Fruit fly (Drosophila melanogaster) whole organism, embryonic: ENCODE results near the gene dysf.

Experiments used
- Abd-B ChIP-seq: fragments of 200-800 bp; sonication (Bioruptor generic); optimal IDR thresholded peaks from 2 replicates; lab custom pipeline; 2018; ENCODE audit warnings: missing biosample characterization, mild to moderate bottlenecking, missing genetic modification characterization, moderate library complexity
- Aef1 ChIP-seq: fragments of 200-800 bp; sonication (Bioruptor generic); IDR thresholded peaks from 3 replicates; pipeline ENCODE4 v1.3.6; 2022; ENCODE audit warnings: missing biosample characterization, missing genetic modification characterization
- Atf3 ChIP-seq: fragments of 200-800 bp; sonication (Bioruptor generic); optimal IDR thresholded peaks from 3 replicates; lab custom pipeline; 2016; ENCODE audit warnings: missing biosample characterization, missing genetic modification characterization
- Atf6 ChIP-seq: fragments of 200-800 bp; sonication (Bioruptor generic); IDR thresholded peaks from 2 replicates; pipeline ENCODE4 v1.3.6; 2022; ENCODE audit warnings: missing biosample characterization, missing genetic modification characterization
- C15 ChIP-seq: fragments of 200-800 bp; sonication (Bioruptor generic); IDR thresholded peaks from 3 replicates; pipeline ENCODE4 v1.3.6; 2022; ENCODE audit warnings: missing biosample characterization, missing genetic modification characterization
- CG10267 ChIP-seq: fragments of 200-800 bp; sonication (Bioruptor generic); optimal IDR thresholded peaks from 2 replicates; lab custom pipeline; 2018; ENCODE audit warnings: missing biosample characterization, mild to moderate bottlenecking, missing genetic modification characterization, moderate library complexity
- CG10274 ChIP-seq: fragments of 200-800 bp; sonication (Bioruptor generic); optimal IDR thresholded peaks from 3 replicates; lab custom pipeline; 2017; ENCODE audit warnings: missing biosample characterization, mild to moderate bottlenecking, missing genetic modification characterization
- CG12659 ChIP-seq: fragments of 200-800 bp; sonication (Bioruptor generic); optimal IDR thresholded peaks from 3 replicates; lab custom pipeline; 2017; ENCODE audit warnings: mild to moderate bottlenecking, missing biosample characterization, missing genetic modification reagents, missing genetic modification characterization
- CG14014 ChIP-seq: fragments of 200-800 bp; sonication (Bioruptor generic); IDR thresholded peaks from 2 replicates; pipeline ENCODE4 v1.3.6; 2022; ENCODE audit warnings: missing biosample characterization, missing genetic modification characterization
- CG14441 ChIP-seq: fragments of 200-800 bp; sonication (Bioruptor generic); IDR thresholded peaks from 2 replicates; pipeline ENCODE4 v1.3.6; 2022; ENCODE audit warnings: missing biosample characterization, missing genetic modification characterization
- CG15479 ChIP-seq: fragments of 200-800 bp; sonication (Bioruptor generic); optimal IDR thresholded peaks from 3 replicates; lab custom pipeline; 2019; ENCODE audit warnings: missing biosample characterization, mild to moderate bottlenecking, missing genetic modification characterization, moderate library complexity
- CG17568 ChIP-seq: fragments of 200-800 bp; sonication (Bioruptor generic); optimal IDR thresholded peaks from 2 replicates; lab custom pipeline; 2018; ENCODE audit warnings: missing biosample characterization, mild to moderate bottlenecking, missing genetic modification characterization, moderate library complexity
- CG1792 ChIP-seq: fragments of 200-800 bp; sonication (Bioruptor generic); optimal IDR thresholded peaks from 2 replicates; lab custom pipeline; 2016; ENCODE audit warnings: missing biosample characterization, missing genetic modification characterization
- CG2678 ChIP-seq: fragments of 200-800 bp; sonication (Bioruptor generic); optimal IDR thresholded peaks from 3 replicates; lab custom pipeline; 2019; ENCODE audit warnings: missing biosample characterization, mild to moderate bottlenecking, missing genetic modification characterization, moderate library complexity
- CG32532 ChIP-seq: fragments of 200-800 bp; sonication (Bioruptor generic); IDR thresholded peaks from 2 replicates; pipeline ENCODE4 v1.3.6; 2022; ENCODE audit warnings: missing biosample characterization, missing genetic modification characterization
- CG33557 ChIP-seq: fragments of 200-800 bp; sonication (Bioruptor generic); optimal IDR thresholded peaks from 2 replicates; lab custom pipeline; 2019; ENCODE audit warnings: missing biosample characterization, mild to moderate bottlenecking, missing genetic modification characterization, moderate library complexity
- CG34422 ChIP-seq: fragments of 200-800 bp; sonication (Bioruptor generic); IDR thresholded peaks from 3 replicates; pipeline ENCODE4 v1.3.6; 2022; ENCODE audit warnings: missing biosample characterization, missing genetic modification characterization
- CG3838 ChIP-seq: fragments of 200-800 bp; sonication (Bioruptor generic); optimal IDR thresholded peaks from 3 replicates; lab custom pipeline; 2016; ENCODE audit warnings: missing biosample characterization, missing genetic modification characterization
- CG6813 ChIP-seq: fragments of 200-800 bp; sonication (Bioruptor generic); optimal IDR thresholded peaks from 2 replicates; lab custom pipeline; 2017; ENCODE audit warnings: missing biosample characterization, missing genetic modification characterization, mild to moderate bottlenecking, moderate library complexity, missing genetic modification reagents
- CG9609 ChIP-seq: fragments of 200-800 bp; sonication (Bioruptor generic); optimal IDR thresholded peaks from 3 replicates; lab custom pipeline; 2016; ENCODE audit warnings: missing biosample characterization, missing genetic modification characterization
- Chrac-16 ChIP-seq: fragments of 200-800 bp; sonication (Bioruptor generic); optimal IDR thresholded peaks from 3 replicates; lab custom pipeline; 2016; ENCODE audit warnings: missing biosample characterization, missing genetic modification characterization
- D19B ChIP-seq: fragments of 200-800 bp; sonication (Bioruptor generic); optimal IDR thresholded peaks from 2 replicates; lab custom pipeline; 2017; ENCODE audit warnings: missing biosample characterization, mild to moderate bottlenecking, missing genetic modification characterization
- E2f1 ChIP-seq: fragments of 200-800 bp; sonication (Bioruptor generic); IDR thresholded peaks from 2 replicates; pipeline ENCODE4 v1.3.6; 2022; ENCODE audit warnings: missing biosample characterization, missing genetic modification characterization
- Hmr ChIP-seq: fragments of 200-800 bp; sonication (Bioruptor generic); optimal IDR thresholded peaks from 3 replicates; lab custom pipeline; 2017; ENCODE audit warnings: mild to moderate bottlenecking, missing biosample characterization, missing genetic modification reagents, missing genetic modification characterization
- NC2α ChIP-seq: fragments of 200-800 bp; sonication (Bioruptor generic); optimal IDR thresholded peaks from 2 replicates; lab custom pipeline; 2016; ENCODE audit warnings: missing biosample characterization, missing genetic modification characterization
- Nf-YB ChIP-seq: fragments of 200-800 bp; sonication (Bioruptor generic); optimal IDR thresholded peaks from 3 replicates; lab custom pipeline; 2019; ENCODE audit warnings: missing biosample characterization, mild to moderate bottlenecking, missing genetic modification characterization, moderate library complexity
- Poxn ChIP-seq: fragments of 200-800 bp; sonication (Bioruptor generic); IDR thresholded peaks from 2 replicates; pipeline ENCODE4 v1.3.6; 2022; ENCODE audit warnings: missing biosample characterization, missing genetic modification characterization
- Rfx ChIP-seq: fragments of 200-800 bp; sonication (Bioruptor generic); IDR thresholded peaks from 2 replicates; pipeline ENCODE4 v1.3.6; 2022; ENCODE audit warnings: missing biosample characterization, missing genetic modification characterization
- Side ChIP-seq: fragments of 200-800 bp; sonication (Bioruptor generic); optimal IDR thresholded peaks from 2 replicates; lab custom pipeline; 2016; ENCODE audit warnings: missing biosample characterization, missing genetic modification characterization
- Trl ChIP-seq, 3 experiments: fragments of >200 bp in 2 of 3; fragments of 200-800 bp in 1 of 3; sonication (Bioruptor generic) in 1 of 3; optimal IDR thresholded peaks; 2 replicates in 1 of 3; 3 replicates in 2 of 3; lab custom pipeline; 2016 to 2017; ENCODE audit warnings: missing biosample characterization in 1 of 3, missing genetic modification characterization in 1 of 3
- amos ChIP-seq: fragments of 200-800 bp; sonication (Bioruptor generic); IDR thresholded peaks from 2 replicates; pipeline ENCODE4 v1.3.6; 2022; ENCODE audit warnings: missing biosample characterization, missing genetic modification characterization; ENCODE audit not compliant: partially characterized antibody
- ara ChIP-seq: fragments of 200-800 bp; sonication (Bioruptor generic); IDR thresholded peaks from 2 replicates; pipeline ENCODE4 v1.3.6; 2022; ENCODE audit warnings: missing biosample characterization, missing genetic modification characterization
- ash1 ChIP-seq: fragments of 200-800 bp; sonication (Bioruptor generic); optimal IDR thresholded peaks from 2 replicates; lab custom pipeline; 2018; ENCODE audit warnings: missing biosample characterization, mild to moderate bottlenecking, missing genetic modification characterization
- ci ChIP-seq: fragments of 200-800 bp; sonication (Bioruptor generic); IDR thresholded peaks from 3 replicates; pipeline ENCODE4 v1.3.6; 2022; ENCODE audit warnings: missing biosample characterization, missing genetic modification characterization
- dmrt11E ChIP-seq: fragments of 200-800 bp; sonication (Bioruptor generic); optimal IDR thresholded peaks from 3 replicates; lab custom pipeline; 2018; ENCODE audit warnings: missing biosample characterization, mild to moderate bottlenecking, missing genetic modification characterization, moderate library complexity
- esg ChIP-seq: fragments of 200-800 bp; sonication (Bioruptor generic); conservative IDR thresholded peaks from 2 replicates; pipeline ENCODE4 v1.3.6; 2022; ENCODE audit warnings: missing biosample characterization, missing genetic modification characterization
- fd102C ChIP-seq: fragments of 200-800 bp; sonication (Bioruptor generic); optimal IDR thresholded peaks from 2 replicates; lab custom pipeline; 2018; ENCODE audit warnings: missing biosample characterization, mild to moderate bottlenecking, missing genetic modification characterization, moderate library complexity
- gcm ChIP-seq: fragments of 200-800 bp; sonication (Bioruptor generic); optimal IDR thresholded peaks from 2 replicates; lab custom pipeline; 2019; ENCODE audit warnings: missing biosample characterization, mild to moderate bottlenecking, missing genetic modification characterization, moderate library complexity
- grn ChIP-seq: fragments of 200-800 bp; sonication (Bioruptor generic); optimal IDR thresholded peaks from 3 replicates; lab custom pipeline; 2017; ENCODE audit warnings: missing biosample characterization, missing genetic modification characterization
- gt ChIP-seq: fragments of 200-800 bp; sonication (Bioruptor generic); IDR thresholded peaks from 2 replicates; pipeline ENCODE4 v1.3.6; 2022; ENCODE audit warnings: missing biosample characterization, missing genetic modification characterization
- h ChIP-seq: fragments of >200 bp; optimal IDR thresholded peaks from 2 replicates; lab custom pipeline; 2017
- insv ChIP-seq, 2 experiments: fragments of 200-800 bp; sonication (Bioruptor generic); optimal IDR thresholded peaks; 3 replicates each; lab custom pipeline; 2016 to 2018; ENCODE audit warnings: missing biosample characterization in 2 of 2, missing genetic modification characterization in 2 of 2
- jigr1 ChIP-seq: fragments of 200-800 bp; sonication (Bioruptor generic); IDR thresholded peaks from 3 replicates; pipeline ENCODE4 v1.3.6; 2022; ENCODE audit warnings: missing biosample characterization, missing genetic modification characterization
- jing ChIP-seq: fragments of 200-800 bp; sonication (Bioruptor generic); optimal IDR thresholded peaks from 2 replicates; lab custom pipeline; 2018; ENCODE audit warnings: missing biosample characterization, mild to moderate bottlenecking, missing genetic modification characterization
- kni ChIP-seq: fragments of 200-800 bp; sonication (Bioruptor generic); optimal IDR thresholded peaks from 3 replicates; lab custom pipeline; 2017; ENCODE audit warnings: mild to moderate bottlenecking, missing biosample characterization, missing genetic modification reagents, missing genetic modification characterization
- pan ChIP-seq, 4 experiments: fragments of >200 bp in 3 of 4; fragments of 200-800 bp in 1 of 4; sonication (Bioruptor generic) in 1 of 4; optimal IDR thresholded peaks in 3 of 4; IDR thresholded peaks in 1 of 4; 2 replicates each; pipeline versions ENCODE4 v1.3.6 to Lab custom; 2017 to 2022; ENCODE audit warnings: missing biosample characterization in 2 of 4, missing genetic modification characterization in 2 of 4, mixed read lengths in 1 of 4
- prd ChIP-seq, 3 experiments: fragments of >200 bp in 2 of 3; fragments of 200-800 bp in 1 of 3; sonication (Bioruptor generic) in 1 of 3; optimal IDR thresholded peaks in 2 of 3; IDR thresholded peaks in 1 of 3; 2 replicates in 2 of 3; 3 replicates in 1 of 3; pipeline versions ENCODE4 v1.3.6 to Lab custom; 2017 to 2022; ENCODE audit warnings: missing biosample characterization in 1 of 3, missing genetic modification characterization in 1 of 3
- schlank ChIP-seq: fragments of 200-800 bp; sonication (Bioruptor generic); optimal IDR thresholded peaks from 2 replicates; lab custom pipeline; 2018; ENCODE audit warnings: missing biosample characterization, mild to moderate bottlenecking, missing genetic modification characterization
- trem ChIP-seq: fragments of 200-800 bp; optimal IDR thresholded peaks from 3 replicates; lab custom pipeline; 2019; ENCODE audit warnings: missing biosample characterization, mild to moderate bottlenecking, missing genetic modification characterization, moderate library complexity
- unpg ChIP-seq: fragments of 200-800 bp; sonication (Bioruptor generic); optimal IDR thresholded peaks from 3 replicates; lab custom pipeline; 2018; ENCODE audit warnings: missing biosample characterization, mild to moderate bottlenecking, missing genetic modification characterization, moderate library complexity

dysf gene

DNA sequence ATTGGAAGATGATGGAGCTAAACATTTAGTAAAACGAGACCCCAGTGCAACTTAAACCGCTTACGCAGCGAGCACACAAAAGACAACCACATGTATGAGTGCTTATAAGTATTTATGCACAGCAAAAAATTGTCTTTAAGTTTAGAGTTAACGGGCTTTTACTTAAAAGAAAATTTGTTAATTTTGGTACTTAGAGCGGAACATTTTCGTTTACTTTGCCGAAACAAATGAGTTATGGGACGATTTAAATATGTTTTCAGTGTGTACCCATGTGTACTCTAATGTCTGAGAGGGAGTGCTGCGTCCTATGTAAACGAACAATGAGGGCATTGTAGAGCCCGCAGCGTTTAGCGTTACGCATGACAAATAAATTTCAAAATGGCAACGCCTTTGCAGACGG, 23.3 kb upstream of the dysf start (continued):
- TF ChIP-seq CG33557 (GFP tag; lab: Kevin White, UChicago) (no peak), jing (peak; percentile 18), gt (GFP tag; lab: Robert Waterston, UW) (no peak), unpg (peak; percentile 53), ara (GFP tag; lab: Robert Waterston, UW) (no peak), CG10267 (tag; lab: Kevin White, UChicago) (no peak), Rfx (peak; percentile 35; the same call in 1 of the 2 replicates), CG17568 (GFP tag; lab: Kevin White, UChicago) (no peak), Side (GFP tag; lab: Kevin White, UChicago) (no peak), CG14441 (GFP tag; lab: Robert Waterston, UW) (0 out of 2 replicates have a peak, but pooled peaks have one; percentile 47), amos (no peak), Poxn (GFP tag; lab: Robert Waterston, UW) (0 out of 2 replicates have a peak, but pooled peaks have one; percentile 20), CG12659 (GFP tag; lab: Kevin White, UChicago) (no peak), Atf6 (peak; percentile 64), prd (optimal IDR thresholded peaks at IDR 0.05; lab: Kevin White, UChicago) (no peak), prd (GFP tag; IDR thresholded peaks at IDR 0.05; lab: Robert Waterston, UW) (peak; percentile 48; the same call in 2 of the 3 replicates), schlank (tag; lab: Kevin White, UChicago) (peak; percentile 23), Aef1 (GFP tag; lab: Robert Waterston, UW) (peak; percentile 14; the same call in 1 of the 3 replicates), Nf-YB (no peak), CG6813 (GFP tag; lab: Kevin White, UChicago) (no peak), Trl (optimal IDR thresholded peaks at IDR 0.05; lab: Kevin White, UChicago) (no peak), Trl (GFP tag; optimal IDR thresholded peaks at IDR 0.05; lab: Kevin White, UChicago) (no peak), Abd-B (GFP tag; lab: Kevin White, UChicago) (no peak), CG3838 (no peak), Hmr (GFP tag; lab: Kevin White, UChicago) (peak; percentile 2), gcm (GFP tag; lab: Kevin White, UChicago) (peak; percentile 11), ash1 (GFP tag; lab: Kevin White, UChicago) (no peak), pan (optimal IDR thresholded peaks at IDR 0.05; lab: Kevin White, UChicago) (no peak), pan (GFP tag; optimal IDR thresholded peaks at IDR 0.05 in 1 of 2, IDR thresholded peaks at IDR 0.05 in 1 of 2) (peak in 1 of 2 experiments; percentile 61), C15 (GFP tag; lab: Robert Waterston, UW) (no peak), esg (GFP tag; lab: Robert Waterston, UW) (peak; percentile 37; the same call in 1 of the 2 replicates), CG34422 (no peak), D19B (GFP tag; lab: Kevin White, UChicago) (no peak), CG32532 (GFP tag; lab: Robert Waterston, UW) (no peak), ci (peak; percentile 76), h (lab: Kevin White, UChicago) (no peak), CG10274 (GFP tag; lab: Kevin White, UChicago) (no peak), CG2678 (tag; lab: Kevin White, UChicago) (peak; percentile 38), Chrac-16 (GFP tag; lab: Kevin White, UChicago) (peak; percentile 20), CG1792 (GFP tag; lab: Kevin White, UChicago) (no peak), insv (GFP tag; optimal IDR thresholded peaks at IDR 0.05; lab: Kevin White, UChicago) (no peak), jigr1 (GFP tag; lab: Robert Waterston, UW) (no peak), CG14014 (no peak), E2f1 (GFP tag; lab: Robert Waterston, UW) (peak; percentile 62), trem (tag; lab: Kevin White, UChicago) (no peak), CG15479 (GFP tag; lab: Kevin White, UChicago) (no peak), NC2α (GFP tag; lab: Kevin White, UChicago) (no peak), fd102C (GFP tag; lab: Kevin White, UChicago) (no peak), Atf3 (GFP tag; lab: Kevin White, UChicago) (no peak), grn (GFP tag; lab: Kevin White, UChicago) (no peak), kni (GFP tag; lab: Kevin White, UChicago) (no peak), CG9609 (GFP tag; lab: Kevin White, UChicago) (no peak), dmrt11E (no peak)
